Fruit fly (Drosophila melanogaster): ENCODE data around the gene CG9919.

DNA sequence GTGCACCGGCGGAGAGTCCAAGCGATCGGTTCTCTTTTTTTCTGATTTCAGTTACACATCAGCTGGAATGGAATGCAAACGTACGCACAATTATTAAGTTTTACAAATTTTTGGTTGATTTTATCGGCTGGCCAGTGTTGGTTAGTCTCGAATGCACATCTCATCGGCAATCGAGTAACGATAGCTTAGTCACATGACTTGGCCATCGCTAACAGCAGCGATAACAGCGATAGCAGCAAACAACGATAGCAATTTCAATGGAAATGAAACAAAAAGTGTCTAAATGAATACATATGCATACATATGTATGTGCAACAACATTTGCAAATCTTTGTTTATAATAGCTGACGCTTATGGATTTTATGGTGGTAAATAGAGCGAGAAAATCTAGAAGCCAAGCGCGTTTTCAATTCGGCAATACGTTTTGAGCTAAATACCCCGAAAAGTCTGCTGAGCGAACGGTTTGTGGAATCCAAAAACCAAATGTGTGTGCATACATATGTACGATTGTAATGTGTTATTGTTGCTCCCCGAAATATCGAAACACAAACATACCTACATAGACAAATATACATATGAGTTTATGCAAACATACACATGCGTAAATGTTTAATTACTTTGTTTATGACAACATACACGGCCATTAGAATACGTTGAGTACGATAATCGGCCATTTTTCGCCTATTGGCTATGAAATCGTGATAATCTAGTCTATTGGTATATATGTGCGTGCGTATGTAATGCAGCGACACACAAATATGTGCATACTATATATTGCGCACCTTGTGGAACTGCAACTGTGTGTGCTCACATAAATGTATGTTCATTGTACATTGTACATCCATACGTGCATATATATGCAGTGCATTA is 33.9 kb downstream of the CG9919 start, which contains the start of gene CG3632:
- TF ChIP-seq h (optimal IDR thresholded peaks at IDR 0.05): no peak
- TF ChIP-seq ttk (optimal IDR thresholded peaks at IDR 0.05): no peak
- TF ChIP-seq insv (optimal IDR thresholded peaks at IDR 0.05): no peak
